Worm (Caenorhabditis elegans): ENCODE measurements around the gene F25B5.5.

Gene F25B5.5

DNA sequence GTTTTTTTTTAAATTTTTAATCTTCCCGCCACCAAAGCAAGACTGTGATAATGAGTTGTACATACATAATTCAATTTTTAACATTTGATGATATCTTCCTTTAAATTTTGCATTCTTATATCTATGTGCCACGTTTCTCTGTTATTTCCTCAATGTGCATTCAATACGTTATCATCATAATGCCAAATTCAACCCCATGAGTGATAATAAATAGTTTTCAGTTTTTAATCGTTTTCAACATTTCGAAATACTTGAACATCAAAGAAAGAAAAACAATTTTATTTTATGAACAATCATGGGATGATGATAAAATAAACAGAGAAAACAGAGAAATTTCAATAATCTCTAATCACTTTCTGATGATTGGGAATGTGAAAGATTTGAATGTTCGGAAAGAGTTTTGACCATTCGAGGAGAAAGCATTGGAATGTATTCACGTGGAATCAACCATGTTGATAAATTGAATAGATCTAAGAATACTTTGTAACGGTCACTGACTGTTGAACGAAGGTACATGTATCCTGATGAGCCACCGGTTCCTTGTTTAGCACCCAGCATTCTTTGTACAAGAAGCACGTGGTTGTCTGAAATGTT lies 28.5 kb downstream of the F25B5.5 start:
- TF ChIP-seq elt-3 (tag; optimal IDR thresholded peaks at IDR 0.05), result no peak
- TF ChIP-seq nhr-28 (tag; optimal IDR thresholded peaks at IDR 0.05), result no peak
- no peak for TF ChIP-seq mab-5 (tag; optimal IDR thresholded peaks at IDR 0.05)
- no peak for TF ChIP-seq cnd-1 (tag; optimal IDR thresholded peaks at IDR 0.05)
- no peak for TF ChIP-seq nhr-2 (tag; optimal IDR thresholded peaks at IDR 0.05)
- no peak for TF ChIP-seq tbx-8 (GFP tag; optimal IDR thresholded peaks at IDR 0.05)
- TF ChIP-seq pha-4 (tag; optimal IDR thresholded peaks at IDR 0.05), result no peak
- no peak for TF ChIP-seq nhr-76 (tag; optimal IDR thresholded peaks at IDR 0.05)
- no peak for TF ChIP-seq mls-2 (tag; optimal IDR thresholded peaks at IDR 0.05)
- no peak for TF ChIP-seq ztf-11 (tag; optimal IDR thresholded peaks at IDR 0.05)
- no peak for TF ChIP-seq lsy-2 (tag; optimal IDR thresholded peaks at IDR 0.05)
- no peak for TF ChIP-seq unc-62 (GFP tag; optimal IDR thresholded peaks at IDR 0.05)
- no peak for TF ChIP-seq M03D4.4 (tag; optimal IDR thresholded peaks at IDR 0.05)

DNA sequence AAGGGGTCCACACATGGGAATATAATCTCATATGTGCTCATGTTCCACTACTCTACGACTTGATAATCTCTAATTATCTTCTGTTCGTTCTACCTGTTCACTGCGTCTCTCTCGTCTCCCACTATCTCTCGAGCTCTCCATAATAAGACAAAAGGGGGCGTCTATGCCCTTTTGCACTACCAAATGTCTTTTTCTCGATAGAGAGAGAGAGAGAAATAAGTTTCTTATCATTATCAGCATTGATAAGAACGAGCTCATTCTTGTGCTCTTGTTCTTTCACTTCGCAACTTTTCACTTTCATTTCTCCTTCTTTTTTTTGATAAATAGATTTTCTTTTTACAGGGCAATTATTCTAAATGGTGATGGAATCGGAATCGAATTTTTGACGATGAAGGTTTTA lies 30.0 kb downstream of the F25B5.5 start:
- TF ChIP-seq lin-13 (tag; optimal IDR thresholded peaks at IDR 0.05) (no peak), mab-5 (tag; optimal IDR thresholded peaks at IDR 0.05) (no peak), ceh-83 (GFP tag; optimal IDR thresholded peaks at IDR 0.05) (no peak)

DNA sequence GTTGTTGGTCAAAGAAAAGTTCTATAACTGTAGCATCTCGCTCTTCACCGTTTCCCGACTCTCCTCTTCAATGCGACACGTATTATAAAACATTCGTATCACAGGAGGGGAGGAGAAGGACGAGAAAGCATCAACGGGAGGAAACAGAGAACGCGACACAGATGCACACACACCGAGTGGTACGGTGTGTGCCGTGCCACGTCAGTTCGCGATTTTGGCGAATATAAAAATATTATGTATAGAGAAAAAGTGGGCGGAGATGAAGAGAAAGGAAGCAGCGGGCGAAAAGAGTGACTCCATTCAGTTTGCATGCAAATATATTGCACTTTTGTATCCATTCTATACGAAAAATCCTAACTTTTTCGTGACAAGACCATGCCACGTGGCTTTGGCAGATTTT lies 31.2 kb downstream of the F25B5.5 start:
- TF ChIP-seq zip-8 (tag; optimal IDR thresholded peaks at IDR 0.05) (no peak), ztf-11 (tag; optimal IDR thresholded peaks at IDR 0.05) (no peak), elt-3 (tag; optimal IDR thresholded peaks at IDR 0.05) (no peak), unc-39 (tag; optimal IDR thresholded peaks at IDR 0.05) (no peak), snpc-4 (tag; optimal IDR thresholded peaks at IDR 0.05) (no peak), cnd-1 (tag; optimal IDR thresholded peaks at IDR 0.05) (no peak), bed-3 (GFP tag; optimal IDR thresholded peaks at IDR 0.05) (no peak), drap-1 (GFP tag; optimal IDR thresholded peaks at IDR 0.05) (no peak), nhr-28 (tag; optimal IDR thresholded peaks at IDR 0.05) (no peak), unc-62 (GFP tag; optimal IDR thresholded peaks at IDR 0.05) (no peak), ham-2 (GFP tag; optimal IDR thresholded peaks at IDR 0.05) (no peak), nhr-237 (tag; optimal IDR thresholded peaks at IDR 0.05) (no peak), lsy-2 (tag; optimal IDR thresholded peaks at IDR 0.05) (no peak), mls-2 (tag; optimal IDR thresholded peaks at IDR 0.05) (no peak), sem-2 (GFP tag; optimal IDR thresholded peaks at IDR 0.05) (no peak), M03D4.4 (tag; optimal IDR thresholded peaks at IDR 0.05) (no peak)

ce11 chrIII:5908408-5908807 lies 37.5 kb downstream of the F25B5.5 start, which contains the start of gene C28H8.3:
C28H8.3 (plus strand) TSS chrIII:5908700.
- TF ChIP-seq ham-2 (GFP tag; optimal IDR thresholded peaks at IDR 0.05) (no peak), blmp-1 (tag; optimal IDR thresholded peaks at IDR 0.05) (no peak), elt-1 (tag; optimal IDR thresholded peaks at IDR 0.05; ENCODE audit: borderline replicate concordance, insufficient read depth) (no peak), sptf-1 (tag; optimal IDR thresholded peaks at IDR 0.05) (no peak), mab-5 (tag; optimal IDR thresholded peaks at IDR 0.05) (no peak), ztf-11 (tag; optimal IDR thresholded peaks at IDR 0.05) (no peak), nhr-28 (tag; optimal IDR thresholded peaks at IDR 0.05) (no peak), unc-39 (tag; optimal IDR thresholded peaks at IDR 0.05) (no peak), flh-1 (GFP tag; optimal IDR thresholded peaks at IDR 0.05) (no peak), unc-62 (GFP tag; optimal IDR thresholded peaks at IDR 0.05) (no peak), ceh-43 (GFP tag; optimal IDR thresholded peaks at IDR 0.05) (no peak), ceh-39 (tag; optimal IDR thresholded peaks at IDR 0.05) (no peak), M03D4.4 (tag; optimal IDR thresholded peaks at IDR 0.05) (no peak), lsy-2 (tag; optimal IDR thresholded peaks at IDR 0.05) (no peak), drap-1 (GFP tag; optimal IDR thresholded peaks at IDR 0.05) (no peak), nhr-76 (tag; optimal IDR thresholded peaks at IDR 0.05) (no peak), cnd-1 (tag; optimal IDR thresholded peaks at IDR 0.05) (no peak)

DNA sequence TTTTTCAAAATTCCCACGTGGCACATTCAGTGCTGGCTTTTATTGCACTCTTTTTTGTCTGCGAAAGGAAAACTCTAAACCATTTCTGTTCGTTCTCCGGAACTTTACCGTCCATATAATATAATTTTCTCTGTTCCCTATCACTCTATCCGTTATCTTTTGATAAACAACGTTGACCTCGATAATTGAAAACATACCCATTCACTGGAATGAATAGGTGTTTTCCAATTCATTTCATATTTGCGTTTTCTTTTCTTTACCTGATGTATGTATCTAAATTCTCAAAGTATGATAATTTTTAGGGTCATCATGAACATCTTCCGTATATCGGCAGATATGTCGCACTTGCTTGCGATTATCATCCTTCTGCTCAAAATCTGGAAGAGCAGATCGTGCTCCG lies 39.2 kb downstream of the F25B5.5 start, which contains the start of gene erd-2.2:
Gene erd-2.2, plus strand, starts transcription at position 301 of the 400 bp plus-strand sequence.
- no peak for TF ChIP-seq nhr-28 (tag; optimal IDR thresholded peaks at IDR 0.05)
- TF ChIP-seq unc-62 (GFP tag; optimal IDR thresholded peaks at IDR 0.05), result no peak
- TF ChIP-seq zip-8 (tag; optimal IDR thresholded peaks at IDR 0.05), result no peak
- no peak for TF ChIP-seq ceh-39 (tag; optimal IDR thresholded peaks at IDR 0.05)
- no peak for TF ChIP-seq M03D4.4 (tag; optimal IDR thresholded peaks at IDR 0.05)
- no peak for TF ChIP-seq ceh-43 (GFP tag; optimal IDR thresholded peaks at IDR 0.05)
- no peak for TF ChIP-seq drap-1 (GFP tag; optimal IDR thresholded peaks at IDR 0.05)
- TF ChIP-seq sptf-1 (tag; optimal IDR thresholded peaks at IDR 0.05), result no peak

All from whole organism, mixed stage, embryonic.